Fruit fly (Drosophila melanogaster): ENCODE measurements around the gene CG14605.

dm6 chr3R:7174755-7175154, 44.8 kb downstream of the CG14605 start:
- no peak for TF ChIP-seq CG15710 (tag; optimal IDR thresholded peaks at IDR 0.05)
- no peak for TF ChIP-seq CG34367 (tag; optimal IDR thresholded peaks at IDR 0.05)
- no peak for TF ChIP-seq gl (tag; optimal IDR thresholded peaks at IDR 0.05)
- peak; percentile 43; the same call in 1 of the 3 replicates for TF ChIP-seq CG4496 (GFP tag; IDR thresholded peaks at IDR 0.05)
- TF ChIP-seq CG12605 (GFP tag; IDR thresholded peaks at IDR 0.05): no peak
- TF ChIP-seq Pif1A (GFP tag; optimal IDR thresholded peaks at IDR 0.05): no peak
- no peak for TF ChIP-seq CG8159 (tag; optimal IDR thresholded peaks at IDR 0.05)
